Worm (Caenorhabditis elegans) whole organism, L1 larva: ENCODE results near the gene K10C8.4.

Experiments
- alr-1 ChIP-seq: fragments of 200-800 bp; sonication (Bioruptor generic); optimal IDR thresholded peaks from 2 replicates; lab custom pipeline; 2018; ENCODE audit warnings: borderline replicate concordance, mild to moderate bottlenecking, missing genetic modification characterization, missing compliant biosample characterization
- blmp-1 ChIP-seq: fragments of 150-350 bp; optimal IDR thresholded peaks from 2 replicates; lab custom pipeline; 2014; ENCODE audit warnings: missing biosample characterization, missing genetic modification characterization
- ets-5 ChIP-seq: fragments of 200-800 bp; sonication (Bioruptor generic); IDR thresholded peaks from 2 replicates; pipeline ENCODE4 v1.3.6; 2022; ENCODE audit warnings: missing genetic modification characterization, missing compliant biosample characterization
- lin-35 ChIP-seq, 2 experiments: fragments of 150-350 bp; optimal IDR thresholded peaks; 2 replicates each; lab custom pipeline; 2014; ENCODE audit warnings: missing biosample characterization in 2 of 2, missing genetic modification characterization in 2 of 2, missing genetic modification reagents in 2 of 2
- mdl-1 ChIP-seq, 2 experiments: fragments of 150-350 bp; optimal IDR thresholded peaks; 2 replicates each; lab custom pipeline; 2014 to 2017; ENCODE audit warnings: missing biosample characterization in 2 of 2, missing genetic modification characterization in 2 of 2, inconsistent platforms in 1 of 2
- tbx-2 ChIP-seq: sonication (generic microtip); optimal IDR thresholded peaks from 2 replicates; lab custom pipeline; 2016; ENCODE audit warnings: missing genetic modification characterization, missing compliant biosample characterization
- unc-130 ChIP-seq: fragments of 150-350 bp; optimal IDR thresholded peaks from 2 replicates; lab custom pipeline; 2017; ENCODE audit warnings: missing biosample characterization, missing genetic modification characterization, inconsistent platforms
- unc-62 ChIP-seq: fragments of 150-350 bp; optimal IDR thresholded peaks from 2 replicates; lab custom pipeline; 2014; ENCODE audit warnings: missing biosample characterization, missing genetic modification reagents, missing genetic modification characterization

ce11 chrV:12732734-12733133 lies 36.7 kb downstream of the K10C8.4 start:
- TF ChIP-seq unc-62 (GFP tag; lab: Kevin White, UChicago) (no peak), alr-1 (no peak), tbx-2 (tag; lab: Kevin White, UChicago) (no peak), blmp-1 (tag; lab: Kevin White, UChicago) (no peak), unc-130 (tag; lab: Kevin White, UChicago) (no peak), ets-5 (GFP tag; lab: Robert Waterston, UW) (no peak), mdl-1 (tag; optimal IDR thresholded peaks at IDR 0.05; lab: Kevin White, UChicago) (no peak), lin-35 (GFP tag; optimal IDR thresholded peaks at IDR 0.05; lab: Kevin White, UChicago) (no peak)
